Worm (Caenorhabditis elegans) whole organism, L4 larva: ENCODE results near the gene gpb-1.
A peak's percentile ranks its signal among the peaks of the same experiment; 100 is the strongest.

ENCODE experiments used
- D1046.2 ChIP-seq: fragments of 200-800 bp; sonication (Bioruptor generic); IDR thresholded peaks from 2 replicates; pipeline ENCODE4 v1.3.6; 2022; ENCODE audit warnings: missing genetic modification characterization, missing compliant biosample characterization
- F44E2.7 ChIP-seq: fragments of 200-800 bp; sonication (Bioruptor generic); IDR thresholded peaks from 2 replicates; pipeline ENCODE4 v2.1.2; 2022; ENCODE audit warnings: missing genetic modification characterization, missing compliant biosample characterization
- T20F7.1 ChIP-seq: fragments of 200-800 bp; sonication (Bioruptor generic); optimal IDR thresholded peaks from 2 replicates; lab custom pipeline; 2018; ENCODE audit warnings: mild to moderate bottlenecking, missing genetic modification characterization, missing compliant biosample characterization
- Y48G9A.11 ChIP-seq: fragments of 200-800 bp; sonication (Bioruptor generic); IDR thresholded peaks from 2 replicates; pipeline ENCODE4 v1.3.6; 2022; ENCODE audit warnings: missing genetic modification reagents, missing genetic modification characterization, missing compliant biosample characterization
- Y75B8A.6 ChIP-seq: fragments of 200-800 bp; sonication (Bioruptor generic); IDR thresholded peaks from 2 replicates; pipeline ENCODE4 v1.3.6; 2022; ENCODE audit warnings: missing genetic modification reagents, missing genetic modification characterization, missing compliant biosample characterization
- aha-1 ChIP-seq: fragments of 150-350 bp; peaks from one replicate; lab custom pipeline; 2014; ENCODE audit warnings: missing biosample characterization, missing genetic modification characterization
- ceh-20 ChIP-seq: fragments of 200-800 bp; sonication (Bioruptor generic); IDR thresholded peaks from 2 replicates; pipeline ENCODE4 v1.3.6; 2022; ENCODE audit warnings: missing genetic modification reagents, missing genetic modification characterization, missing compliant biosample characterization
- ceh-28 ChIP-seq: fragments of 150-350 bp; optimal IDR thresholded peaks from 2 replicates; lab custom pipeline; 2014; ENCODE audit warnings: missing biosample characterization, missing genetic modification reagents, missing genetic modification characterization
- ceh-44 ChIP-seq: fragments of 200-800 bp; sonication (Bioruptor generic); IDR thresholded peaks from 2 replicates; pipeline ENCODE4 v1.3.6; 2022; ENCODE audit warnings: missing genetic modification reagents, missing genetic modification characterization, missing compliant biosample characterization
- ctbp-1 ChIP-seq: fragments of 200-800 bp; sonication (Bioruptor generic); IDR thresholded peaks from 2 replicates; pipeline ENCODE4 v1.3.6; 2022; ENCODE audit warnings: missing genetic modification reagents, missing genetic modification characterization, missing compliant biosample characterization
- daf-16 ChIP-seq, 3 experiments: sonication (generic microtip); optimal IDR thresholded peaks; 2 replicates each; lab custom pipeline; 2016 to 2017; ENCODE audit warnings: missing genetic modification characterization in 3 of 3, missing genetic modification reagents in 3 of 3, mild to moderate bottlenecking in 2 of 3, missing compliant biosample characterization in 2 of 3, missing biosample characterization in 1 of 3, moderate library complexity in 1 of 3
- dmd-9 ChIP-seq: fragments of 200-800 bp; sonication (Bioruptor generic); IDR thresholded peaks from 2 replicates; pipeline ENCODE4 v1.3.6; 2022; ENCODE audit warnings: missing genetic modification reagents, missing genetic modification characterization, missing compliant biosample characterization
- dpl-1 ChIP-seq: fragments of 150-350 bp; optimal IDR thresholded peaks from 2 replicates; lab custom pipeline; 2014; ENCODE audit warnings: missing biosample characterization, missing genetic modification reagents, missing genetic modification characterization
- dve-1 ChIP-seq: sonication (generic microtip); optimal IDR thresholded peaks from 2 replicates; lab custom pipeline; 2017; ENCODE audit warnings: antibody characterized with exemption, mild to moderate bottlenecking, missing genetic modification characterization, missing compliant biosample characterization; ENCODE audit not compliant: insufficient read depth
- egl-27 ChIP-seq: sonication (generic microtip); optimal IDR thresholded peaks from 3 replicates; lab custom pipeline; 2017; ENCODE audit warnings: missing biosample characterization, missing genetic modification reagents, missing genetic modification characterization
- egl-43 ChIP-seq: fragments of 200-800 bp; sonication (Bioruptor generic); IDR thresholded peaks from 2 replicates; pipeline ENCODE4 v1.3.6; 2022; ENCODE audit warnings: missing genetic modification reagents, missing genetic modification characterization, missing compliant biosample characterization
- hif-1 ChIP-seq, 2 experiments: sonication (generic microtip); optimal IDR thresholded peaks; 2 replicates each; lab custom pipeline; 2016 to 2017; ENCODE audit warnings: missing compliant biosample characterization in 2 of 2, missing genetic modification characterization in 2 of 2, missing genetic modification reagents in 2 of 2, missing genotype in 2 of 2, mild to moderate bottlenecking in 1 of 2
- hlh-11 ChIP-seq: fragments of 200-800 bp; sonication (Bioruptor generic); optimal IDR thresholded peaks from 2 replicates; lab custom pipeline; 2018; ENCODE audit warnings: mild to moderate bottlenecking, missing genetic modification characterization, missing compliant biosample characterization
- lin-13 ChIP-seq: fragments of 150-350 bp; optimal IDR thresholded peaks from 2 replicates; lab custom pipeline; 2014; ENCODE audit warnings: missing biosample characterization, missing genetic modification reagents, missing genetic modification characterization
- mdl-1 ChIP-seq, 2 experiments: fragments of 150-350 bp in 1 of 2; sonication (generic microtip) in 1 of 2; optimal IDR thresholded peaks; 2 replicates each; lab custom pipeline; 2014 to 2017; ENCODE audit warnings: missing biosample characterization in 2 of 2, missing genetic modification characterization in 2 of 2
- mdt-29 ChIP-seq: fragments of 200-800 bp; sonication (Bioruptor generic); IDR thresholded peaks from 2 replicates; pipeline ENCODE4 v1.3.6; 2022; ENCODE audit warnings: missing genetic modification reagents, missing genetic modification characterization, missing compliant biosample characterization
- mes-2 ChIP-seq: sonication (generic microtip); optimal IDR thresholded peaks from 2 replicates; lab custom pipeline; 2016; ENCODE audit warnings: missing genotype, mild to moderate bottlenecking, missing genetic modification characterization, missing compliant biosample characterization; ENCODE audit not compliant: poor library complexity, severe bottlenecking
- mxl-2 ChIP-seq: fragments of 200-800 bp; sonication (Bioruptor generic); conservative IDR thresholded peaks from 2 replicates; pipeline ENCODE4 v1.3.6; 2022; ENCODE audit warnings: missing genetic modification reagents, missing genetic modification characterization, missing compliant biosample characterization
- mxl-3 ChIP-seq: fragments of 200-800 bp; sonication (Bioruptor generic); optimal IDR thresholded peaks from 2 replicates; lab custom pipeline; 2018; ENCODE audit warnings: mild to moderate bottlenecking, missing genetic modification characterization, missing compliant biosample characterization
- nhr-102 ChIP-seq: sonication (generic microtip); optimal IDR thresholded peaks from 2 replicates; lab custom pipeline; 2016; ENCODE audit warnings: mild to moderate bottlenecking, missing genetic modification characterization, moderate library complexity, missing compliant biosample characterization
- nhr-11 ChIP-seq: fragments of 150-350 bp; optimal IDR thresholded peaks from 2 replicates; lab custom pipeline; 2014; ENCODE audit warnings: missing biosample characterization, missing genetic modification characterization
- nhr-25 ChIP-seq: sonication (generic microtip); optimal IDR thresholded peaks from 2 replicates; lab custom pipeline; 2017; ENCODE audit warnings: missing genetic modification characterization, mild to moderate bottlenecking, missing compliant biosample characterization, antibody characterized with exemption, moderate library complexity, borderline replicate concordance; ENCODE audit not compliant: insufficient read depth
- nhr-28 ChIP-seq: fragments of 150-350 bp; optimal IDR thresholded peaks from 2 replicates; lab custom pipeline; 2014; ENCODE audit warnings: missing biosample characterization, missing genetic modification characterization
- pha-4 ChIP-seq, 2 experiments: fragments of 150-350 bp in 1 of 2; fragments of 200-800 bp in 1 of 2; sonication (Bioruptor generic) in 1 of 2; IDR thresholded peaks in 1 of 2; optimal IDR thresholded peaks in 1 of 2; 2 replicates each; pipeline versions ENCODE4 v1.3.6 to Lab custom; 2014 to 2022; ENCODE audit warnings: missing genetic modification characterization in 2 of 2, missing genetic modification reagents in 2 of 2, missing biosample characterization in 1 of 2, missing compliant biosample characterization in 1 of 2
- php-3 ChIP-seq: fragments of 200-800 bp; sonication (Bioruptor generic); IDR thresholded peaks from 2 replicates; pipeline ENCODE4 v1.3.6; 2022; ENCODE audit warnings: missing genetic modification reagents, missing genetic modification characterization, missing compliant biosample characterization
- rbr-2 ChIP-seq: sonication (generic microtip); optimal IDR thresholded peaks from 2 replicates; lab custom pipeline; 2016; ENCODE audit warnings: missing genotype, missing genetic modification characterization, missing compliant biosample characterization
- sdz-12 ChIP-seq: fragments of 200-800 bp; sonication (Bioruptor generic); optimal IDR thresholded peaks from 2 replicates; lab custom pipeline; 2018; ENCODE audit warnings: mild to moderate bottlenecking, missing genetic modification characterization, missing compliant biosample characterization
- set-16 ChIP-seq: fragments of 200-800 bp; sonication (Bioruptor generic); IDR thresholded peaks from 2 replicates; pipeline ENCODE4 v1.3.6; 2022; ENCODE audit warnings: missing genetic modification reagents, missing genetic modification characterization, missing compliant biosample characterization
- skn-1 ChIP-seq: fragments of 150-350 bp; optimal IDR thresholded peaks from 2 replicates; lab custom pipeline; 2014; ENCODE audit warnings: missing biosample characterization, missing genetic modification characterization
- spr-1 ChIP-seq: sonication (generic microtip); optimal IDR thresholded peaks from 2 replicates; lab custom pipeline; 2016; ENCODE audit warnings: mild to moderate bottlenecking, missing genetic modification characterization, missing compliant biosample characterization
- spr-3 ChIP-seq: fragments of 200-800 bp; sonication (Bioruptor generic); optimal IDR thresholded peaks from 2 replicates; lab custom pipeline; 2018; ENCODE audit warnings: mild to moderate bottlenecking, missing genetic modification characterization, missing compliant biosample characterization
- tra-1 ChIP-seq: fragments of 200-800 bp; sonication (Bioruptor generic); IDR thresholded peaks from 2 replicates; pipeline ENCODE4 v1.3.6; 2022; ENCODE audit warnings: missing genetic modification reagents, missing genetic modification characterization, missing compliant biosample characterization
- unc-62 ChIP-seq, 3 experiments: fragments of 150-350 bp in 1 of 3; sonication (generic microtip); optimal IDR thresholded peaks in 2 of 3; peaks in 1 of 3; 1 replicate in 1 of 3; 2 replicates in 2 of 3; lab custom pipeline; 2014 to 2017; ENCODE audit warnings: missing biosample characterization in 3 of 3, missing genetic modification characterization in 3 of 3, missing genetic modification reagents in 3 of 3, missing genotype in 1 of 3
- zag-1 ChIP-seq: fragments of 150-350 bp; optimal IDR thresholded peaks from 2 replicates; lab custom pipeline; 2014; ENCODE audit warnings: missing biosample characterization, missing genetic modification characterization
- zip-2 ChIP-seq: fragments of 150-350 bp; optimal IDR thresholded peaks from 2 replicates; lab custom pipeline; 2014; ENCODE audit warnings: missing biosample characterization, missing genetic modification characterization

The gpb-1 gene

ce11 chrII:11724362-11724761 is 24.0 kb downstream of the gpb-1 start (continued):
- TF ChIP-seq mxl-2 (GFP tag; lab: Robert Waterston, UW) (no peak), hlh-11 (tag; lab: Kevin White, UChicago) (peak; percentile 53), rbr-2 (tag; lab: Kevin White, UChicago) (peak; percentile 30), ctbp-1 (peak; percentile 61; the same call in 1 of the 2 replicates), dmd-9 (GFP tag; lab: Robert Waterston, UW) (no peak), mdl-1 (tag; optimal IDR thresholded peaks at IDR 0.05; lab: Kevin White, UChicago) (peak; percentile 36 to 55), lin-13 (peak; percentile 36), aha-1 (peak; percentile 100)

- TF ChIP-seq D1046.2 (GFP tag; lab: Robert Waterston, UW) (no peak), daf-16 (GFP tag; optimal IDR thresholded peaks at IDR 0.05; lab: Kevin White, UChicago) (no peak), daf-16 (tag; optimal IDR thresholded peaks at IDR 0.05; lab: Kevin White, UChicago) (peak; percentile 24)
- TF ChIP-seq, all 104 proteins: peak for 1
Observed at ce11 chrII:11723904-11724303, 24.5 kb downstream of the gpb-1 start, which contains the start of gene ldh-1. TSS of gene ldh-1 (plus strand) at chrII:11724204.

- TF ChIP-seq mxl-2 (GFP tag; lab: Robert Waterston, UW), result no peak
- TF ChIP-seq spr-3 (GFP tag; lab: Kevin White, UChicago), result no peak
- TF ChIP-seq unc-62 (GFP tag; optimal IDR thresholded peaks at IDR 0.05 in 1 of 2; lab: Kevin White, UChicago), result peak in 1 of 2 experiments; percentile 11
- no peak for TF ChIP-seq unc-62 (tag; optimal IDR thresholded peaks at IDR 0.05; lab: Kevin White, UChicago)
- peak; percentile 95 for TF ChIP-seq aha-1
- peak in 1 of 2 experiments; percentile 61 for TF ChIP-seq hif-1 (tag; optimal IDR thresholded peaks at IDR 0.05; lab: Kevin White, UChicago)
- no peak for TF ChIP-seq ctbp-1
- TF ChIP-seq nhr-11, result peak; percentile 11
- no peak for TF ChIP-seq ceh-20 (GFP tag; lab: Robert Waterston, UW)
Observed at ce11 chrII:11722164-11722563, 26.2 kb downstream of the gpb-1 start.

- TF ChIP-seq php-3 (GFP tag; lab: Robert Waterston, UW) (0 out of 2 replicates have a peak, but pooled peaks have one; percentile 26), set-16 (GFP tag; lab: Robert Waterston, UW) (peak; percentile 79), skn-1 (tag; lab: Kevin White, UChicago) (no peak), egl-43 (0 out of 2 replicates have a peak, but pooled peaks have one; percentile 6), spr-3 (GFP tag; lab: Kevin White, UChicago) (no peak)
Observed at ce11 chrII:11721604-11722003, 26.8 kb downstream of the gpb-1 start.

- TF ChIP-seq zip-2 (tag; lab: Kevin White, UChicago) (no peak), tra-1 (GFP tag; lab: Robert Waterston, UW) (no peak), egl-27 (tag; lab: Kevin White, UChicago) (no peak), D1046.2 (GFP tag; lab: Robert Waterston, UW) (no peak), zag-1 (tag; lab: Kevin White, UChicago) (no peak), T20F7.1 (GFP tag; lab: Kevin White, UChicago) (peak; percentile 87), ceh-28 (tag; lab: Kevin White, UChicago) (no peak), nhr-102 (tag; lab: Kevin White, UChicago) (no peak), F44E2.7 (GFP tag; lab: Robert Waterston, UW) (no peak), mdt-29 (no peak), sdz-12 (GFP tag; lab: Kevin White, UChicago) (no peak), pha-4 (GFP tag; IDR thresholded peaks at IDR 0.05; lab: Robert Waterston, UW) (no peak), pha-4 (tag; optimal IDR thresholded peaks at IDR 0.05; lab: Kevin White, UChicago) (no peak), spr-3 (GFP tag; lab: Kevin White, UChicago) (peak; percentile 77), spr-1 (tag; lab: Kevin White, UChicago) (peak; percentile 89), ceh-20 (GFP tag; lab: Robert Waterston, UW) (no peak), Y75B8A.6 (GFP tag; lab: Robert Waterston, UW) (no peak), ceh-44 (GFP tag; lab: Robert Waterston, UW) (no peak), dpl-1 (GFP tag; lab: Kevin White, UChicago) (no peak), nhr-28 (tag; lab: Kevin White, UChicago) (no peak), Y48G9A.11 (GFP tag; lab: Robert Waterston, UW) (peak; percentile 71), nhr-25 (tag; lab: Kevin White, UChicago) (no peak), dve-1 (tag; lab: Kevin White, UChicago) (no peak), mes-2 (tag; lab: Kevin White, UChicago) (no peak), mxl-3 (GFP tag; lab: Kevin White, UChicago) (no peak), ctbp-1 (no peak)
Observed at ce11 chrII:11720819-11721218, 27.6 kb downstream of the gpb-1 start.
